Worm (Caenorhabditis elegans) whole organism, young adult: ENCODE measurements around the gene R03D7.15.
A peak's percentile ranks its signal among the peaks of the same experiment; 100 is the strongest.

Source experiments
- B0019.2 ChIP-seq: fragments of 200-800 bp; sonication (Bioruptor generic); conservative IDR thresholded peaks from 2 replicates; pipeline ENCODE4 v1.3.6; 2022; ENCODE audit warnings: missing genetic modification reagents, missing genetic modification characterization, missing compliant biosample characterization
- C17E4.6 ChIP-seq: fragments of 200-800 bp; sonication (Bioruptor generic); IDR thresholded peaks from 2 replicates; pipeline ENCODE4 v1.3.6; 2022; ENCODE audit warnings: missing genetic modification reagents, missing genetic modification characterization, missing compliant biosample characterization
- D2030.7 ChIP-seq: fragments of 200-800 bp; sonication (Bioruptor generic); IDR thresholded peaks from 2 replicates; pipeline ENCODE4 v1.3.6; 2022; ENCODE audit warnings: missing genetic modification reagents, missing genetic modification characterization, missing compliant biosample characterization
- F10E7.11 ChIP-seq: sonication (generic microtip); optimal IDR thresholded peaks from 2 replicates; lab custom pipeline; 2017; ENCODE audit warnings: mild to moderate bottlenecking, missing genetic modification characterization, moderate library complexity, missing compliant biosample characterization
- F33H1.4 ChIP-seq: fragments of 200-800 bp; sonication (Bioruptor generic); IDR thresholded peaks from 2 replicates; pipeline ENCODE4 v1.3.6; 2022; ENCODE audit warnings: missing genetic modification reagents, missing genetic modification characterization, missing compliant biosample characterization
- F37B4.10 ChIP-seq: fragments of 200-800 bp; sonication (Bioruptor generic); IDR thresholded peaks from 2 replicates; pipeline ENCODE4 v1.3.6; 2022; ENCODE audit warnings: missing genetic modification characterization, missing compliant biosample characterization
- F39B2.1 ChIP-seq: fragments of 200-800 bp; sonication (Bioruptor generic); IDR thresholded peaks from 2 replicates; pipeline ENCODE4 v1.3.6; 2022; ENCODE audit warnings: missing genetic modification reagents, missing genetic modification characterization, missing compliant biosample characterization
- F55B11.4 ChIP-seq: sonication (generic microtip); optimal IDR thresholded peaks from 2 replicates; lab custom pipeline; 2016; ENCODE audit warnings: missing compliant biosample characterization, missing genetic modification characterization, borderline replicate concordance; ENCODE audit not compliant: insufficient read depth
- K11D2.4 ChIP-seq: fragments of 200-800 bp; sonication (Bioruptor generic); IDR thresholded peaks from 2 replicates; pipeline ENCODE4 v1.3.6; 2022; ENCODE audit warnings: missing genetic modification reagents, missing genetic modification characterization, missing compliant biosample characterization
- Y53G8AR.9 ChIP-seq: fragments of 200-800 bp; sonication (Bioruptor generic); conservative IDR thresholded peaks from 2 replicates; pipeline ENCODE4 v1.3.6; 2022; ENCODE audit warnings: missing genetic modification reagents, missing genetic modification characterization, missing compliant biosample characterization
- Y56A3A.18 ChIP-seq: fragments of 200-800 bp; sonication (Bioruptor generic); IDR thresholded peaks from 2 replicates; pipeline ENCODE4 v1.3.6; 2022; ENCODE audit warnings: missing genetic modification reagents, missing genetic modification characterization, missing compliant biosample characterization
- ZK185.1 ChIP-seq: sonication (generic microtip); optimal IDR thresholded peaks from 2 replicates; lab custom pipeline; 2016; ENCODE audit warnings: mild to moderate bottlenecking, missing genetic modification characterization, missing compliant biosample characterization; ENCODE audit not compliant: poor library complexity, severe bottlenecking
- ama-1 ChIP-seq, 3 experiments: fragments of 150-350 bp in 1 of 3; sonication (generic microtip) in 2 of 3; optimal IDR thresholded peaks; 2 replicates each; lab custom pipeline; 2014 to 2018; ENCODE audit warnings: missing biosample characterization in 2 of 3, missing genetic modification characterization in 2 of 3, missing genetic modification reagents in 2 of 3
- aptf-2 ChIP-seq: fragments of 200-800 bp; sonication (Bioruptor generic); conservative IDR thresholded peaks from 2 replicates; pipeline ENCODE4 v1.3.6; 2022; ENCODE audit warnings: missing genetic modification reagents, missing genetic modification characterization, missing compliant biosample characterization
- aptf-3 ChIP-seq: fragments of 200-800 bp; sonication (Bioruptor generic); IDR thresholded peaks from 2 replicates; pipeline ENCODE4 v1.3.6; 2022; ENCODE audit warnings: missing genetic modification characterization, missing compliant biosample characterization
- atf-7 ChIP-seq: sonication (generic microtip); optimal IDR thresholded peaks from 2 replicates; lab custom pipeline; 2017; ENCODE audit warnings: mild to moderate bottlenecking, missing genetic modification characterization, missing compliant biosample characterization
- attf-3 ChIP-seq: fragments of 200-800 bp; sonication (Bioruptor generic); conservative IDR thresholded peaks from 2 replicates; pipeline ENCODE4 v1.3.6; 2022; ENCODE audit warnings: missing genetic modification reagents, missing genetic modification characterization, missing compliant biosample characterization
- bed-1 ChIP-seq: fragments of 200-800 bp; sonication (Bioruptor generic); IDR thresholded peaks from 2 replicates; pipeline ENCODE4 v1.3.6; 2022; ENCODE audit warnings: missing genetic modification reagents, missing genetic modification characterization, missing compliant biosample characterization
- bed-2 ChIP-seq: fragments of 200-800 bp; sonication (Bioruptor generic); IDR thresholded peaks from 2 replicates; pipeline ENCODE4 v1.3.6; 2022; ENCODE audit warnings: missing genetic modification reagents, missing genetic modification characterization, missing compliant biosample characterization
- cebp-2 ChIP-seq: fragments of 200-800 bp; sonication (Bioruptor generic); IDR thresholded peaks from 2 replicates; pipeline ENCODE4 v1.3.6; 2022; ENCODE audit warnings: missing genetic modification characterization, missing compliant biosample characterization
- ceh-100 ChIP-seq: fragments of 200-800 bp; sonication (Bioruptor generic); IDR thresholded peaks from 2 replicates; pipeline ENCODE4 v1.3.6; 2022; ENCODE audit warnings: missing genetic modification reagents, missing genetic modification characterization, missing compliant biosample characterization
- ceh-27 ChIP-seq: fragments of 200-800 bp; sonication (Bioruptor generic); optimal IDR thresholded peaks from 2 replicates; lab custom pipeline; 2018; ENCODE audit warnings: mild to moderate bottlenecking, missing genetic modification characterization, moderate library complexity, missing compliant biosample characterization
- ceh-40 ChIP-seq: fragments of 200-800 bp; sonication (Bioruptor generic); IDR thresholded peaks from 2 replicates; pipeline ENCODE4 v1.3.6; 2022; ENCODE audit warnings: missing genetic modification characterization, missing compliant biosample characterization
- ceh-79 ChIP-seq: sonication (generic microtip); optimal IDR thresholded peaks from 2 replicates; lab custom pipeline; 2017; ENCODE audit warnings: mild to moderate bottlenecking, missing genetic modification characterization, missing compliant biosample characterization
- die-1 ChIP-seq: sonication (generic microtip); optimal IDR thresholded peaks from 2 replicates; lab custom pipeline; 2016; ENCODE audit warnings: missing genotype, mild to moderate bottlenecking, missing genetic modification characterization, missing compliant biosample characterization
- dpl-1 ChIP-seq: fragments of 150-350 bp; optimal IDR thresholded peaks from 2 replicates; lab custom pipeline; 2014; ENCODE audit warnings: missing biosample characterization, missing genetic modification reagents, missing genetic modification characterization
- efl-1 ChIP-seq: fragments of 150-350 bp; optimal IDR thresholded peaks from 2 replicates; lab custom pipeline; 2014; ENCODE audit warnings: missing biosample characterization, missing genetic modification reagents, missing genetic modification characterization
- egl-18 ChIP-seq: fragments of 200-800 bp; sonication (Bioruptor generic); IDR thresholded peaks from 2 replicates; pipeline ENCODE4 v1.3.6; 2022; ENCODE audit warnings: missing genetic modification reagents, missing genetic modification characterization, missing compliant biosample characterization
- egl-44 ChIP-seq: fragments of 200-800 bp; sonication (Bioruptor generic); IDR thresholded peaks from 2 replicates; pipeline ENCODE4 v1.3.6; 2022; ENCODE audit warnings: missing genetic modification reagents, missing genetic modification characterization, missing compliant biosample characterization
- him-1 ChIP-seq: sonication (generic microtip); optimal IDR thresholded peaks from 2 replicates; lab custom pipeline; 2016; ENCODE audit warnings: missing genotype, missing genetic modification reagents, missing genetic modification characterization, missing compliant biosample characterization
- hlh-12 ChIP-seq: sonication (generic microtip); optimal IDR thresholded peaks from 2 replicates; lab custom pipeline; 2016; ENCODE audit warnings: missing genetic modification characterization, missing compliant biosample characterization
- hmg-20 ChIP-seq: fragments of 200-800 bp; sonication (Bioruptor generic); IDR thresholded peaks from 2 replicates; pipeline ENCODE4 v1.3.6; 2022; ENCODE audit warnings: missing genetic modification reagents, missing genetic modification characterization, missing compliant biosample characterization
- let-526 ChIP-seq: fragments of 200-800 bp; sonication (Bioruptor generic); IDR thresholded peaks from 2 replicates; pipeline ENCODE4 v1.3.6; 2022; ENCODE audit warnings: missing genetic modification reagents, missing genetic modification characterization, missing compliant biosample characterization
- madf-6 ChIP-seq: fragments of 200-800 bp; sonication (Bioruptor generic); IDR thresholded peaks from 2 replicates; pipeline ENCODE4 v1.3.6; 2022; ENCODE audit warnings: missing genetic modification reagents, missing genetic modification characterization, missing compliant biosample characterization
- madf-8 ChIP-seq: fragments of 200-800 bp; sonication (Bioruptor generic); conservative IDR thresholded peaks from 2 replicates; pipeline ENCODE4 v1.3.6; 2022; ENCODE audit warnings: missing genetic modification reagents, missing genetic modification characterization, missing compliant biosample characterization
- mcd-1 ChIP-seq: fragments of 200-800 bp; sonication (Bioruptor generic); IDR thresholded peaks from 2 replicates; pipeline ENCODE4 v1.3.6; 2022; ENCODE audit warnings: missing genetic modification reagents, missing genetic modification characterization, missing compliant biosample characterization
- mes-4 ChIP-seq: sonication (generic microtip); optimal IDR thresholded peaks from 2 replicates; lab custom pipeline; 2016; ENCODE audit warnings: missing genotype, missing genetic modification characterization, missing compliant biosample characterization
- nfya-2 ChIP-seq: fragments of 200-800 bp; sonication (Bioruptor generic); IDR thresholded peaks from 2 replicates; pipeline ENCODE4 v1.3.6; 2022; ENCODE audit warnings: missing genetic modification reagents, missing genetic modification characterization, missing compliant biosample characterization
- pha-4 ChIP-seq: fragments of 150-350 bp; sonication (generic microtip); optimal IDR thresholded peaks from 2 replicates; lab custom pipeline; 2014; ENCODE audit warnings: missing biosample characterization, missing genetic modification reagents, missing genetic modification characterization
- rec-8 ChIP-seq, 2 experiments: sonication (generic microtip); optimal IDR thresholded peaks; 2 replicates each; lab custom pipeline; 2016; ENCODE audit warnings: mild to moderate bottlenecking in 2 of 2, missing genetic modification characterization in 2 of 2, missing genetic modification reagents in 2 of 2, missing genotype in 2 of 2, missing biosample characterization in 1 of 2, missing compliant biosample characterization in 1 of 2, moderate library complexity in 1 of 2
- snpc-1.1 ChIP-seq: sonication (generic microtip); optimal IDR thresholded peaks from 2 replicates; lab custom pipeline; 2017; ENCODE audit warnings: missing genetic modification characterization, mild to moderate bottlenecking, missing compliant biosample characterization, antibody characterized with exemption, moderate library complexity, missing genotype, missing genetic modification reagents; ENCODE audit not compliant: insufficient read depth
- sptf-2 ChIP-seq: fragments of 200-800 bp; sonication (Bioruptor generic); optimal IDR thresholded peaks from 2 replicates; lab custom pipeline; 2018; ENCODE audit warnings: mild to moderate bottlenecking, missing genetic modification characterization, missing compliant biosample characterization
- unc-62 ChIP-seq: fragments of 150-350 bp; optimal IDR thresholded peaks from 2 replicates; lab custom pipeline; 2014; ENCODE audit warnings: missing biosample characterization, missing genetic modification reagents, missing genetic modification characterization
- xnd-1 ChIP-seq: sonication (generic microtip); optimal IDR thresholded peaks from 2 replicates; lab custom pipeline; 2016; ENCODE audit warnings: missing genotype, missing genetic modification reagents, missing genetic modification characterization, missing compliant biosample characterization
- zfh-2 ChIP-seq: fragments of 200-800 bp; sonication (Bioruptor generic); conservative IDR thresholded peaks from 2 replicates; pipeline ENCODE4 v1.3.6; 2022; ENCODE audit warnings: missing genetic modification reagents, missing genetic modification characterization, missing compliant biosample characterization
- ztf-18 ChIP-seq: sonication (generic microtip); optimal IDR thresholded peaks from 2 replicates; lab custom pipeline; 2016; ENCODE audit warnings: missing genotype, mild to moderate bottlenecking, missing genetic modification characterization, missing compliant biosample characterization
- ztf-22 ChIP-seq: fragments of 200-800 bp; sonication (Bioruptor generic); optimal IDR thresholded peaks from 2 replicates; lab custom pipeline; 2018; ENCODE audit warnings: mild to moderate bottlenecking, missing genetic modification characterization, moderate library complexity, missing compliant biosample characterization

Gene R03D7.15

ce11 chrII:10933948-10934722 lies 7.9 kb upstream of the R03D7.15 start (continued):
- TF ChIP-seq Y53G8AR.9 (GFP tag; lab: Robert Waterston, UW) (peak; percentile 68), F33H1.4 (GFP tag; lab: Robert Waterston, UW) (peak; percentile 33), K11D2.4 (no peak), mes-4 (tag; lab: Kevin White, UChicago) (no peak), ceh-79 (no peak), bed-2 (GFP tag; lab: Robert Waterston, UW) (no peak), dpl-1 (GFP tag; lab: Kevin White, UChicago) (no peak), madf-6 (GFP tag; lab: Robert Waterston, UW) (peak; percentile 70), egl-44 (no peak), let-526 (GFP tag; lab: Robert Waterston, UW) (no peak), aptf-3 (GFP tag; lab: Robert Waterston, UW) (no peak), ztf-18 (no peak), ama-1 (optimal IDR thresholded peaks at IDR 0.05; lab: Kevin White, UChicago) (no peak), ama-1 (GFP tag; optimal IDR thresholded peaks at IDR 0.05; lab: Kevin White, UChicago) (no peak), bed-1 (GFP tag; lab: Robert Waterston, UW) (no peak), ztf-22 (GFP tag; lab: Kevin White, UChicago) (no peak), ceh-40 (GFP tag; lab: Robert Waterston, UW) (no peak), zfh-2 (GFP tag; lab: Robert Waterston, UW) (no peak), attf-3 (GFP tag; lab: Robert Waterston, UW) (no peak), aptf-2 (no peak), efl-1 (GFP tag; lab: Kevin White, UChicago) (no peak), nfya-2 (no peak), xnd-1 (tag; lab: Kevin White, UChicago) (peak; percentile 50), snpc-1.1 (no peak), D2030.7 (GFP tag; lab: Robert Waterston, UW) (no peak; the same call in none of the 2 replicates), F55B11.4 (no peak), pha-4 (tag; lab: Kevin White, UChicago) (no peak), unc-62 (GFP tag; lab: Kevin White, UChicago) (no peak), C17E4.6 (no peak; the same call in 1 of the 2 replicates), ceh-100 (GFP tag; lab: Robert Waterston, UW) (no peak), mcd-1 (GFP tag; lab: Robert Waterston, UW) (no peak; the same call in 1 of the 2 replicates), B0019.2 (GFP tag; lab: Robert Waterston, UW) (no peak), sptf-2 (GFP tag; lab: Kevin White, UChicago) (no peak), hmg-20 (no peak), atf-7 (tag; lab: Kevin White, UChicago) (no peak), F39B2.1 (GFP tag; lab: Robert Waterston, UW) (no peak), ceh-27 (GFP tag; lab: Kevin White, UChicago) (no peak), him-1 (tag; lab: Kevin White, UChicago) (no peak), madf-8 (GFP tag; lab: Robert Waterston, UW) (0 out of 2 replicates have a peak, but pooled peaks have one; percentile 3), rec-8 (tag; optimal IDR thresholded peaks at IDR 0.05; lab: Kevin White, UChicago) (no peak), ZK185.1 (tag; lab: Kevin White, UChicago) (peak; percentile 1), Y56A3A.18 (GFP tag; lab: Robert Waterston, UW) (no peak), egl-18 (peak; percentile 27; the same call in 1 of the 2 replicates), cebp-2 (no peak), F10E7.11 (tag; lab: Kevin White, UChicago) (no peak), F37B4.10 (GFP tag; lab: Robert Waterston, UW) (0 out of 2 replicates have a peak, but pooled peaks have one; percentile 12), die-1 (tag; lab: Kevin White, UChicago) (no peak), hlh-12 (no peak)
